Worm (Caenorhabditis elegans) whole organism, L4 larva: ENCODE results near the gene C25E10.13.

Experiments used
- ceh-82 ChIP-seq: sonication (generic microtip); optimal IDR thresholded peaks from 2 replicates; lab custom pipeline; 2017; ENCODE audit warnings: missing biosample characterization, missing genetic modification characterization
- ces-1 ChIP-seq: fragments of 150-350 bp; sonication (generic microtip); optimal IDR thresholded peaks from 4 replicates; lab custom pipeline; 2014; ENCODE audit warnings: missing biosample characterization, missing genetic modification reagents, missing genetic modification characterization
- hif-1 ChIP-seq, 2 experiments: sonication (generic microtip); optimal IDR thresholded peaks; 2 replicates each; lab custom pipeline; 2016 to 2017; ENCODE audit warnings: missing compliant biosample characterization in 2 of 2, missing genetic modification characterization in 2 of 2, missing genetic modification reagents in 2 of 2, missing genotype in 2 of 2, mild to moderate bottlenecking in 1 of 2
- lin-1 ChIP-seq: fragments of 200-800 bp; sonication (Bioruptor generic); IDR thresholded peaks from 2 replicates; pipeline ENCODE4 v1.3.6; 2022; ENCODE audit warnings: missing genetic modification reagents, missing genetic modification characterization, missing compliant biosample characterization
- lir-3 ChIP-seq: sonication (generic microtip); optimal IDR thresholded peaks from 2 replicates; lab custom pipeline; 2016; ENCODE audit warnings: mild to moderate bottlenecking, missing genetic modification characterization, missing compliant biosample characterization
- nhr-237 ChIP-seq: sonication (generic microtip); optimal IDR thresholded peaks from 2 replicates; lab custom pipeline; 2017; ENCODE audit warnings: missing biosample characterization, missing genetic modification characterization
- nhr-76 ChIP-seq: fragments of 150-350 bp; optimal IDR thresholded peaks from 2 replicates; lab custom pipeline; 2014; ENCODE audit warnings: missing biosample characterization, missing genetic modification characterization
- pqm-1 ChIP-seq: sonication (generic microtip); optimal IDR thresholded peaks from 2 replicates; lab custom pipeline; 2017; ENCODE audit warnings: missing biosample characterization, missing genetic modification characterization
- unc-39 ChIP-seq: sonication (generic microtip); optimal IDR thresholded peaks from 2 replicates; lab custom pipeline; 2017; ENCODE audit warnings: missing biosample characterization, missing genetic modification characterization
- zip-2 ChIP-seq: fragments of 150-350 bp; optimal IDR thresholded peaks from 2 replicates; lab custom pipeline; 2014; ENCODE audit warnings: missing biosample characterization, missing genetic modification characterization

ce11 chrV:9109281-9109680 is 49.8 kb downstream of the C25E10.13 start, which contains the start of gene pqn-31:
- TF ChIP-seq nhr-76 (tag; lab: Kevin White, UChicago), result no peak
- no peak for TF ChIP-seq ceh-82 (tag; lab: Kevin White, UChicago)
- no peak for TF ChIP-seq nhr-237 (tag; lab: Kevin White, UChicago)
- no peak for TF ChIP-seq lir-3 (tag; lab: Kevin White, UChicago)
- no peak for TF ChIP-seq unc-39
- TF ChIP-seq lin-1 (GFP tag; lab: Robert Waterston, UW), result no peak
- TF ChIP-seq ces-1 (GFP tag; lab: Kevin White, UChicago), result no peak
- TF ChIP-seq zip-2 (tag; lab: Kevin White, UChicago), result no peak
- TF ChIP-seq hif-1 (tag; optimal IDR thresholded peaks at IDR 0.05; lab: Kevin White, UChicago), result no peak
- TF ChIP-seq pqm-1 (tag; lab: Kevin White, UChicago), result no peak
